Worm (Caenorhabditis elegans) whole organism, L4 larva: ENCODE measurements around the gene myrf-1.

Experiments used
- F10B5.3 ChIP-seq: sonication (generic microtip); optimal IDR thresholded peaks from 2 replicates; lab custom pipeline; 2016; ENCODE audit warnings: mild to moderate bottlenecking, missing genetic modification characterization, missing compliant biosample characterization
- F44E2.7 ChIP-seq: fragments of 200-800 bp; sonication (Bioruptor generic); IDR thresholded peaks from 2 replicates; pipeline ENCODE4 v2.1.2; 2022; ENCODE audit warnings: missing genetic modification characterization, missing compliant biosample characterization
- F49E8.2 ChIP-seq: sonication (generic microtip); optimal IDR thresholded peaks from 2 replicates; lab custom pipeline; 2016; ENCODE audit warnings: missing compliant biosample characterization, mild to moderate bottlenecking, missing genetic modification characterization, borderline replicate concordance
- Y105C5A.15 ChIP-seq: fragments of 200-800 bp; sonication (Bioruptor generic); IDR thresholded peaks from 2 replicates; pipeline ENCODE4 v1.3.6; 2022; ENCODE audit warnings: missing genetic modification characterization, missing compliant biosample characterization
- ZK337.2 ChIP-seq: fragments of 200-800 bp; sonication (Bioruptor generic); IDR thresholded peaks from 2 replicates; pipeline ENCODE4 v1.3.6; 2022; ENCODE audit warnings: missing genetic modification reagents, missing genetic modification characterization, missing compliant biosample characterization
- aly-2 ChIP-seq: sonication (generic microtip); optimal IDR thresholded peaks from 2 replicates; lab custom pipeline; 2018; ENCODE audit warnings: missing biosample characterization, missing genetic modification characterization
- ceh-32 ChIP-seq: sonication (generic microtip); optimal IDR thresholded peaks from 2 replicates; lab custom pipeline; 2016; ENCODE audit warnings: mild to moderate bottlenecking, missing genetic modification characterization, missing compliant biosample characterization; ENCODE audit not compliant: poor library complexity
- ceh-62 ChIP-seq: sonication (generic microtip); optimal IDR thresholded peaks from 2 replicates; lab custom pipeline; 2017; ENCODE audit warnings: missing biosample characterization, missing genetic modification characterization
- cey-2 ChIP-seq: sonication (generic microtip); optimal IDR thresholded peaks from 3 replicates; lab custom pipeline; 2017; ENCODE audit warnings: missing genetic modification characterization, mild to moderate bottlenecking, missing compliant biosample characterization, antibody characterized with exemption, borderline replicate concordance; ENCODE audit not compliant: insufficient read depth
- daf-19 ChIP-seq: fragments of 200-800 bp; sonication (Bioruptor generic); conservative IDR thresholded peaks from 2 replicates; pipeline ENCODE4 v1.3.6; 2022; ENCODE audit warnings: missing genetic modification characterization, missing compliant biosample characterization
- daf-8 ChIP-seq: fragments of 200-800 bp; sonication (Bioruptor generic); IDR thresholded peaks from 2 replicates; pipeline ENCODE4 v1.3.6; 2022; ENCODE audit warnings: missing genetic modification characterization, missing compliant biosample characterization
- dpl-1 ChIP-seq: fragments of 150-350 bp; optimal IDR thresholded peaks from 2 replicates; lab custom pipeline; 2014; ENCODE audit warnings: missing biosample characterization, missing genetic modification reagents, missing genetic modification characterization
- fkh-10 ChIP-seq: fragments of 150-350 bp; optimal IDR thresholded peaks from 2 replicates; lab custom pipeline; 2014; ENCODE audit warnings: missing biosample characterization, missing genetic modification reagents, missing genetic modification characterization
- fos-1 ChIP-seq: fragments of 150-350 bp; optimal IDR thresholded peaks from 2 replicates; lab custom pipeline; 2014; ENCODE audit warnings: missing biosample characterization, missing genetic modification characterization
- hlh-11 ChIP-seq: fragments of 200-800 bp; sonication (Bioruptor generic); optimal IDR thresholded peaks from 2 replicates; lab custom pipeline; 2018; ENCODE audit warnings: mild to moderate bottlenecking, missing genetic modification characterization, missing compliant biosample characterization
- lim-7 ChIP-seq: fragments of 200-800 bp; sonication (Bioruptor generic); IDR thresholded peaks from 2 replicates; pipeline ENCODE4 v1.3.6; 2022; ENCODE audit warnings: missing genetic modification characterization, missing compliant biosample characterization
- lin-15B ChIP-seq: fragments of 150-350 bp; sonication (generic microtip); optimal IDR thresholded peaks from 3 replicates; lab custom pipeline; 2014; ENCODE audit warnings: missing biosample characterization, missing genetic modification characterization
- lin-29 ChIP-seq: fragments of 200-800 bp; sonication (Bioruptor generic); IDR thresholded peaks from 2 replicates; pipeline ENCODE4 v1.3.6; 2022; ENCODE audit warnings: missing genetic modification reagents, missing genetic modification characterization, missing compliant biosample characterization
- lin-39 ChIP-seq: fragments of 150-350 bp; optimal IDR thresholded peaks from 2 replicates; lab custom pipeline; 2014; ENCODE audit warnings: missing biosample characterization, missing genetic modification reagents, missing genetic modification characterization
- lir-3 ChIP-seq: sonication (generic microtip); optimal IDR thresholded peaks from 2 replicates; lab custom pipeline; 2016; ENCODE audit warnings: mild to moderate bottlenecking, missing genetic modification characterization, missing compliant biosample characterization
- madf-9 ChIP-seq: fragments of 200-800 bp; sonication (Bioruptor generic); conservative IDR thresholded peaks from 2 replicates; pipeline ENCODE4 v1.3.6; 2022; ENCODE audit warnings: missing genetic modification reagents, missing genetic modification characterization, missing compliant biosample characterization
- mdl-1 ChIP-seq, 2 experiments: fragments of 150-350 bp in 1 of 2; sonication (generic microtip) in 1 of 2; optimal IDR thresholded peaks; 2 replicates each; lab custom pipeline; 2014 to 2017; ENCODE audit warnings: missing biosample characterization in 2 of 2, missing genetic modification characterization in 2 of 2
- mdt-29 ChIP-seq: fragments of 200-800 bp; sonication (Bioruptor generic); IDR thresholded peaks from 2 replicates; pipeline ENCODE4 v1.3.6; 2022; ENCODE audit warnings: missing genetic modification reagents, missing genetic modification characterization, missing compliant biosample characterization
- mxl-3 ChIP-seq: fragments of 200-800 bp; sonication (Bioruptor generic); optimal IDR thresholded peaks from 2 replicates; lab custom pipeline; 2018; ENCODE audit warnings: mild to moderate bottlenecking, missing genetic modification characterization, missing compliant biosample characterization
- nhr-111 ChIP-seq: fragments of 200-800 bp; sonication (Bioruptor generic); optimal IDR thresholded peaks from 2 replicates; lab custom pipeline; 2018; ENCODE audit warnings: mild to moderate bottlenecking, missing genetic modification characterization, missing compliant biosample characterization
- nhr-77 ChIP-seq: fragments of 150-350 bp; optimal IDR thresholded peaks from 2 replicates; lab custom pipeline; 2014; ENCODE audit warnings: missing biosample characterization, missing genetic modification characterization
- php-3 ChIP-seq: fragments of 200-800 bp; sonication (Bioruptor generic); IDR thresholded peaks from 2 replicates; pipeline ENCODE4 v1.3.6; 2022; ENCODE audit warnings: missing genetic modification reagents, missing genetic modification characterization, missing compliant biosample characterization
- rbr-2 ChIP-seq: sonication (generic microtip); optimal IDR thresholded peaks from 2 replicates; lab custom pipeline; 2016; ENCODE audit warnings: missing genotype, missing genetic modification characterization, missing compliant biosample characterization
- saeg-2 ChIP-seq: fragments of 200-800 bp; sonication (Bioruptor generic); IDR thresholded peaks from 2 replicates; pipeline ENCODE4 v1.3.6; 2022; ENCODE audit warnings: missing genetic modification reagents, missing genetic modification characterization, missing compliant biosample characterization
- set-16 ChIP-seq: fragments of 200-800 bp; sonication (Bioruptor generic); IDR thresholded peaks from 2 replicates; pipeline ENCODE4 v1.3.6; 2022; ENCODE audit warnings: missing genetic modification reagents, missing genetic modification characterization, missing compliant biosample characterization
- spr-1 ChIP-seq: sonication (generic microtip); optimal IDR thresholded peaks from 2 replicates; lab custom pipeline; 2016; ENCODE audit warnings: mild to moderate bottlenecking, missing genetic modification characterization, missing compliant biosample characterization
- unc-39 ChIP-seq: sonication (generic microtip); optimal IDR thresholded peaks from 2 replicates; lab custom pipeline; 2017; ENCODE audit warnings: missing biosample characterization, missing genetic modification characterization
- vab-7 ChIP-seq: fragments of 200-800 bp; sonication (Bioruptor generic); IDR thresholded peaks from 2 replicates; pipeline ENCODE4 v1.3.6; 2022; ENCODE audit warnings: missing genetic modification reagents, missing genetic modification characterization, missing compliant biosample characterization
- zag-1 ChIP-seq: fragments of 150-350 bp; optimal IDR thresholded peaks from 2 replicates; lab custom pipeline; 2014; ENCODE audit warnings: missing biosample characterization, missing genetic modification characterization
- zfp-2 ChIP-seq: sonication (generic microtip); optimal IDR thresholded peaks from 2 replicates; lab custom pipeline; 2016; ENCODE audit warnings: mild to moderate bottlenecking, missing genetic modification characterization, missing compliant biosample characterization
- zip-2 ChIP-seq: fragments of 150-350 bp; optimal IDR thresholded peaks from 2 replicates; lab custom pipeline; 2014; ENCODE audit warnings: missing biosample characterization, missing genetic modification characterization

The myrf-1 gene

DNA sequence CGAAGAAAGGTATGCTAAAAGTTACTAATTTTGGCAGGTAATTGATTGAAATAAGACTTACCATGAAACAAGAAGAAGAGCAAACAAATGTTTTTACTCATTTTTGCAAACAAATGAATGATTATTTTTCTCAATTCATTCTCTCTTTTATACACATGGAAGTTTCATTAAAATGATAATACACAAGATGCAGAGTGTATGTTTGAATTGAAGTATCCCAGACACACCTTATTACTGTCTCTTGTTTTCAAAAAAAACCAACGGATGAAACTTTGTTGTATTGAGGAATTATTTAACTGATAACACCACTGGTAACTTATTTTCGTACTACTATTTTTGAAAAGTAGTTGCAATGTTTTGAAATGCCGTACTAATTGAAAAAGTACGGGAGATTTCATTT lies 23.0 kb downstream of the myrf-1 start, which contains the start of gene clec-59:
clec-59 (minus strand) TSS at position 101 of the 400 bp plus-strand sequence.
- TF ChIP-seq madf-9 (GFP tag; lab: Robert Waterston, UW) (no peak), F10B5.3 (no peak), zfp-2 (tag; lab: Kevin White, UChicago) (no peak), fos-1 (tag; lab: Kevin White, UChicago) (no peak), aly-2 (no peak), lir-3 (tag; lab: Kevin White, UChicago) (no peak)

DNA sequence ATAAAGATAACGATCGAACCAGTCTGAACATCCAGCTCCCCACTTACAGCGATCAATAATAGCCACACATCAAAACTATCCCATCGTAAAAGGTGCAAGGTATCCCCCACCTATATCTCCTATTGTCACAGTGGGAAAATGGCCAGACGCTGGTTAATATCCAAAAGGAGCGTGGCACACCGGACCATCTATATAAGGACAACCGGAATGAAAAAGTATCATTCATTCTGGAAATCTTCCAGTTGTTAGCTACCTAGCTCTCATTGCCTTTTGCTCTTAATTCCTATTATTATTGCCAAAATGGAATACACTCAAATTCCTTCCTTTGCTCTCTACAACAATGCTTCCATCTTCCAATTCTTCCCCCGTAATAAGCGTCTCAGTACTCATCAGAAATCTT lies 25.4 kb downstream of the myrf-1 start, which contains the start of gene ZK666.4:
ZK666.4 (plus strand) TSS at position 301 of the 400 bp plus-strand sequence.
- TF ChIP-seq dpl-1 (no peak), ZK337.2 (GFP tag; lab: Robert Waterston, UW) (no peak), zfp-2 (tag; lab: Kevin White, UChicago) (no peak), vab-7 (no peak), daf-19 (GFP tag; lab: Robert Waterston, UW) (no peak), fkh-10 (GFP tag; lab: Kevin White, UChicago) (no peak)

DNA sequence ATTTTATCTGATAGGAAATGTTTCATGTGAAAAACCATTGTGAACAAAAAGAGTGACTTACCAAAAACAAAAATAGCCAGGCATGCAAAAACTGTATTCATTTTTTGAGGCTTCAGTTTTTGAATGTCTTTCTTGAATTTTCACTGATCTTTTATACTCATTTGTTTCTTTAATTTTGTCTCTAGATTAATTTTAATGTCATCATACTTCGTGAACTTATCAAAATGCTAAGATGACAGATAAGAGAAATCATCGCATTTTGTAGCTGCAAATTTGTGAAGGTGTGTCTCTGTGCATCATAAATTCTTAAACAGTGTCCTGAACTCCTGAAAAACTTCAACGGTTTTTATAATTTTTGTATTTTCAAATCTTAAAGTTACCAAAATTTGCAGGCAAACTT lies 26.3 kb downstream of the myrf-1 start, which contains the start of gene clec-58:
clec-58 (minus strand) TSS at position 101 of the 400 bp plus-strand sequence.
- no peak for TF ChIP-seq mdl-1 (tag; optimal IDR thresholded peaks at IDR 0.05; lab: Kevin White, UChicago)
- no peak for TF ChIP-seq set-16 (GFP tag; lab: Robert Waterston, UW)
- no peak for TF ChIP-seq ceh-32 (tag; lab: Kevin White, UChicago)
- no peak for TF ChIP-seq mdt-29 (GFP tag; lab: Robert Waterston, UW)
- no peak for TF ChIP-seq zag-1 (tag; lab: Kevin White, UChicago)
- TF ChIP-seq php-3 (GFP tag; lab: Robert Waterston, UW) = no peak
- no peak for TF ChIP-seq lim-7
- TF ChIP-seq rbr-2 (tag; lab: Kevin White, UChicago) = no peak
- no peak for TF ChIP-seq cey-2 (tag; lab: Kevin White, UChicago)
- TF ChIP-seq lin-39 (tag; lab: Kevin White, UChicago) = no peak
- no peak for TF ChIP-seq hlh-11
- TF ChIP-seq mxl-3 (GFP tag; lab: Kevin White, UChicago) = no peak
- TF ChIP-seq saeg-2 = no peak
- no peak for TF ChIP-seq unc-39 (tag; lab: Kevin White, UChicago)

DNA sequence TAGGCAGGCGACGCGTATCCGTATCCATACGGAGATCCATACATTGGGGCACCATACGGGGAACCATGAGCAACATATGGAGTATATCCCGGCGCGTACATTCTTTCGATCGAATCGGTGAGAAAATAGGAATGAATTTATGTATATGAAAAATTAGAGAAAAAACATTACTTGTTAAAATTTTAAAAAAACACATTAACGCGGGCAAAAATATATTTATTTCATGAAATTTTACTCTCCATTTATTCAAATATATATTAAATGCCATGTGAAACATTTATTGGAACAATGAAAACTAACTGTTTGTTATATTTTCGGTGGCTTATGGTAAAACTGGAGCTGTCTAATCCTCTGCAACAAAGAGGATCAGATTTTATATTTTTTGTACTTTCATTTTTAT lies 30.6 kb downstream of the myrf-1 start, which contains the start of gene ZK666.2:
ZK666.2 (minus strand) TSS at position 101 of the 400 bp plus-strand sequence.
- TF ChIP-seq daf-8 (GFP tag; lab: Robert Waterston, UW) = no peak
- no peak for TF ChIP-seq lin-39 (tag; lab: Kevin White, UChicago)

DNA sequence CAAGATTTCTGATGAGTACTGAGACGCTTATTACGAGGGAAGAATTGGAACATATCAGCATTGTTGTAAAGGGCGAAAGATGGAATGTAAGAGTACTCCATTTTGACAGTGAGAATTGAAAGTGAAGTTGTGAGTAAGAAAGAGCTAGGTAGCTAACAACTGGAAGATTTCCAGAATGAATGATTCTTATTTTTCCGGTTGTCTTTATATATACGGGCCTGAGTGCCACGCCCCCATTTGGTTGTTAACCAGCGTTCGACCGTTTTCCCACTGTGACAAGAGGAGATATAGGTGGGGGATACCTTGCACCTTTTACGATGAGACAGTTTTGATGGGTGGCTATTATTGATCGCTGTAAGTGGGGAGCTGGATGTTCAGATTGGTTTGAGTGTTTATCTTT lies 31.1 kb downstream of the myrf-1 start, which contains the start of gene ZK666.1:
ZK666.1 (minus strand) TSS at position 101 of the 400 bp plus-strand sequence.
- TF ChIP-seq lin-15B (tag; lab: Kevin White, UChicago) = no peak
- no peak for TF ChIP-seq vab-7
- no peak for TF ChIP-seq spr-1 (tag; lab: Kevin White, UChicago)
- no peak for TF ChIP-seq cey-2 (tag; lab: Kevin White, UChicago)
- no peak for TF ChIP-seq F44E2.7 (GFP tag; lab: Robert Waterston, UW)
- TF ChIP-seq nhr-77 = no peak
- TF ChIP-seq Y105C5A.15 = no peak
- no peak for TF ChIP-seq lin-29
- TF ChIP-seq saeg-2 = no peak
- no peak for TF ChIP-seq zip-2 (tag; lab: Kevin White, UChicago)
- no peak for TF ChIP-seq ceh-62 (tag; lab: Kevin White, UChicago)
- no peak for TF ChIP-seq F49E8.2 (tag; lab: Kevin White, UChicago)
- no peak for TF ChIP-seq nhr-111
